Fruit fly (Drosophila melanogaster): Measurements from ENCODE around the gene chas.

chas gene

DNA sequence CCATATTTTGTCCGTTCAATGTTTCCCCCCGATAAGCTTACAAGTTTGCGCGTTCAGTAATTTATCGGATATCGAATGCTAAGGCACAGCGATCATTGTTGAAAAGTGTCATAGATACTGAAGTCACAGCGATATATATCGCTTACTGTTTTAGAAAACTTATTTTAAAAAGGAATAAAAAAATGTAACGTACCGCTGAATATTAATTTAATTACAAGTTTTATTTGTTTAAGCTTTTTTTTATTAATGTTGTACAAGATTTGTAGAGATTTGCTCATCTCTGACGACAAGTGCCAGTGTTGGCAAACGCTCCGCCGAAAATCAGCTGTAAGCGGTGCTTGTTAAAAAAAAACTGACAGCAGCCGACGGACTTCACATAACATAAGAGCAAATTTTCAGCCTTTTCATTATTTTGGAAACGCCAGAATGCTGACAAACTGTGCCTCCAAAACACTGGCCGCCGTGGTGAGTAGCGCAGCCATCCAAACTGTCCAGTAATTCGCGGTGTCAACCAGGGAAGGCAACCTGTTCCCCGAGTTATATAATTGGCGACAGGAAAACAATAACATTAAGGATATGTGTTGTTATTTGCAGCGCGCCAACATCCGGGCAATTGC lies 66.4 kb downstream of the chas start, which contains the start of the genes corolla and ND-24 (continued):
- TF ChIP-seq B-H2 (GFP tag; optimal IDR thresholded peaks at IDR 0.05) (peak; percentile 58), CG14014 (GFP tag; IDR thresholded peaks at IDR 0.05) (peak; percentile 75), pros (GFP tag; optimal IDR thresholded peaks at IDR 0.05) (no peak), mirr (GFP tag; optimal IDR thresholded peaks at IDR 0.05) (no peak), bbx (GFP tag; IDR thresholded peaks at IDR 0.05; ENCODE audit: partially characterized antibody) (peak; percentile 81), Tbp (GFP tag; optimal IDR thresholded peaks at IDR 0.05) (no peak), CG12391 (tag; optimal IDR thresholded peaks at IDR 0.05) (peak; percentile 92), CG2116 (GFP tag; optimal IDR thresholded peaks at IDR 0.05) (peak; percentile 89), Bteb2 (GFP tag; optimal IDR thresholded peaks at IDR 0.05) (peak; percentile 88), gem (tag; optimal IDR thresholded peaks at IDR 0.05) (peak; percentile 90), Camta (GFP tag; optimal IDR thresholded peaks at IDR 0.05) (peak; percentile 85), Ets97D (GFP tag; optimal IDR thresholded peaks at IDR 0.05) (peak; percentile 81), CG7271 (tag; optimal IDR thresholded peaks at IDR 0.05) (peak; percentile 49), CG16815 (GFP tag; optimal IDR thresholded peaks at IDR 0.05) (peak; percentile 65), YL-1 (GFP tag; optimal IDR thresholded peaks at IDR 0.05) (peak; percentile 17), CG8281 (tag; optimal IDR thresholded peaks at IDR 0.05) (no peak), seq (GFP tag; IDR thresholded peaks at IDR 0.05) (peak; percentile 69), HLH3B (GFP tag; IDR thresholded peaks at IDR 0.05) (peak; percentile 87), B-H1 (GFP tag; IDR thresholded peaks at IDR 0.05) (peak; percentile 82), vfl (GFP tag; optimal IDR thresholded peaks at IDR 0.05) (peak; percentile 87), CG6791 (GFP tag; IDR thresholded peaks at IDR 0.05; ENCODE audit: partially characterized antibody) (peak; percentile 81), tx (GFP tag; optimal IDR thresholded peaks at IDR 0.05) (peak; percentile 79), hth (optimal IDR thresholded peaks at IDR 0.05) (no peak), Mrtf (GFP tag; IDR thresholded peaks at IDR 0.05) (peak; percentile 71), CG8924 (tag; optimal IDR thresholded peaks at IDR 0.05) (peak; percentile 59), CG17912 (GFP tag; optimal IDR thresholded peaks at IDR 0.05) (no peak), fu2 (GFP tag; optimal IDR thresholded peaks at IDR 0.05) (peak; percentile 71), CG10565 (GFP tag; optimal IDR thresholded peaks at IDR 0.05) (peak; percentile 1), ssp (GFP tag; IDR thresholded peaks at IDR 0.05) (peak; percentile 84), Chrac-16 (GFP tag; optimal IDR thresholded peaks at IDR 0.05) (peak; percentile 85), Med (GFP tag) (peak; percentile 97), Hr39 (optimal IDR thresholded peaks at IDR 0.05) (no peak), CG5180 (GFP tag; optimal IDR thresholded peaks at IDR 0.05) (no peak), sisA (GFP tag; IDR thresholded peaks at IDR 0.05) (peak; percentile 92), repo (GFP tag; optimal IDR thresholded peaks at IDR 0.05) (peak; percentile 51), grn (GFP tag; optimal IDR thresholded peaks at IDR 0.05) (no peak), tio (GFP tag; optimal IDR thresholded peaks at IDR 0.05) (no peak), nmo (GFP tag; optimal IDR thresholded peaks at IDR 0.05) (peak; percentile 84), CG16863 (GFP tag; optimal IDR thresholded peaks at IDR 0.05) (peak; percentile 83), CG6683 (GFP tag; optimal IDR thresholded peaks at IDR 0.05) (peak; percentile 54), luna (GFP tag; optimal IDR thresholded peaks at IDR 0.05) (peak; percentile 64), Nf-YB (GFP tag; optimal IDR thresholded peaks at IDR 0.05) (peak; percentile 45), CG16779 (GFP tag; IDR thresholded peaks at IDR 0.05) (peak; percentile 67; the same call in 1 of the 2 replicates), HLH54F (GFP tag; optimal IDR thresholded peaks at IDR 0.05) (peak; percentile 90), so (GFP tag; IDR thresholded peaks at IDR 0.05) (peak; percentile 84; the same call in 2 of the 3 replicates), CG4282 (GFP tag; optimal IDR thresholded peaks at IDR 0.05) (peak; percentile 67), CG32532 (GFP tag; IDR thresholded peaks at IDR 0.05) (peak; percentile 91), CoRest (tag; optimal IDR thresholded peaks at IDR 0.05) (peak; percentile 82), cwo (GFP tag; optimal IDR thresholded peaks at IDR 0.05) (peak; percentile 29), Trl (optimal IDR thresholded peaks at IDR 0.05) (no peak), Trl (GFP tag; optimal IDR thresholded peaks at IDR 0.05) (peak; percentile 79)

Data from whole organism, embryonic.